Worm (Caenorhabditis elegans): ENCODE results near the gene srh-295.

- TF ChIP-seq elt-3 (tag; optimal IDR thresholded peaks at IDR 0.05) (no peak), nhr-28 (tag; optimal IDR thresholded peaks at IDR 0.05) (no peak), ztf-11 (tag; optimal IDR thresholded peaks at IDR 0.05) (no peak), mep-1 (tag; optimal IDR thresholded peaks at IDR 0.05) (no peak), lin-13 (tag; optimal IDR thresholded peaks at IDR 0.05) (no peak), nhr-237 (tag; optimal IDR thresholded peaks at IDR 0.05) (no peak), unc-62 (GFP tag; optimal IDR thresholded peaks at IDR 0.05) (no peak), lsy-2 (tag; optimal IDR thresholded peaks at IDR 0.05) (no peak), mls-2 (tag; optimal IDR thresholded peaks at IDR 0.05) (no peak), M03D4.4 (tag; optimal IDR thresholded peaks at IDR 0.05) (no peak), nhr-76 (tag; optimal IDR thresholded peaks at IDR 0.05) (no peak), nhr-12 (tag; optimal IDR thresholded peaks at IDR 0.05) (no peak), unc-39 (tag; optimal IDR thresholded peaks at IDR 0.05) (no peak), unc-120 (tag; optimal IDR thresholded peaks at IDR 0.05; ENCODE audit: poor library complexity, severe bottlenecking) (no peak)
Observed at ce11 chrV:15344481-15344880, 14.1 kb downstream of the srh-295 start, which contains the start of gene wrt-8.

Data from whole organism, mixed stage, embryonic.